Fruit fly (Drosophila melanogaster) whole organism, prepupa: ENCODE data around the gene mtm.

Experiments used
- Blimp-1 ChIP-seq: fragments of 200-800 bp; sonication (Bioruptor generic); optimal IDR thresholded peaks from 3 replicates; lab custom pipeline; 2017; ENCODE audit warnings: missing biosample characterization, missing genetic modification characterization, mild to moderate bottlenecking, moderate library complexity, missing genetic modification reagents
- CG10631 ChIP-seq: fragments of 200-800 bp; sonication (Bioruptor generic); optimal IDR thresholded peaks from 2 replicates; lab custom pipeline; 2016; ENCODE audit warnings: missing biosample characterization, missing genetic modification characterization
- CG10669 ChIP-seq: fragments of 200-800 bp; sonication (Bioruptor generic); optimal IDR thresholded peaks from 3 replicates; lab custom pipeline; 2018; ENCODE audit warnings: missing biosample characterization, mild to moderate bottlenecking, missing genetic modification characterization, moderate library complexity
- CG11294 ChIP-seq: fragments of 200-800 bp; sonication (Bioruptor generic); IDR thresholded peaks from 2 replicates; pipeline ENCODE4 v1.3.6; 2022; ENCODE audit warnings: missing biosample characterization, missing genetic modification characterization
- CG11762 ChIP-seq: fragments of 200-800 bp; sonication (Bioruptor generic); optimal IDR thresholded peaks from 3 replicates; lab custom pipeline; 2016; ENCODE audit warnings: missing biosample characterization, missing genetic modification characterization; ENCODE audit not compliant: insufficient read depth
- CG11902 ChIP-seq: fragments of 200-800 bp; sonication (Bioruptor generic); optimal IDR thresholded peaks from 3 replicates; lab custom pipeline; 2016; ENCODE audit warnings: missing biosample characterization, missing genetic modification characterization
- CG1621 ChIP-seq: fragments of 200-800 bp; sonication (Bioruptor generic); optimal IDR thresholded peaks from 3 replicates; lab custom pipeline; 2018; ENCODE audit warnings: missing biosample characterization, mild to moderate bottlenecking, missing genetic modification characterization
- CG16779 ChIP-seq: fragments of 200-800 bp; sonication (Bioruptor generic); optimal IDR thresholded peaks from 3 replicates; lab custom pipeline; 2017; ENCODE audit warnings: missing biosample characterization, mild to moderate bottlenecking, missing genetic modification characterization
- CG3032 ChIP-seq: fragments of 200-800 bp; optimal IDR thresholded peaks from 2 replicates; lab custom pipeline; 2019; ENCODE audit warnings: missing biosample characterization, mild to moderate bottlenecking, missing genetic modification characterization, moderate library complexity
- CG31627 ChIP-seq: fragments of 200-800 bp; sonication (Bioruptor generic); optimal IDR thresholded peaks from 3 replicates; lab custom pipeline; 2016; ENCODE audit warnings: missing biosample characterization, missing genetic modification characterization
- CG32006 ChIP-seq: fragments of 200-800 bp; sonication (Bioruptor generic); optimal IDR thresholded peaks from 3 replicates; lab custom pipeline; 2017; ENCODE audit warnings: missing biosample characterization, mild to moderate bottlenecking, missing genetic modification characterization
- CG34406 ChIP-seq: fragments of 200-800 bp; sonication (Bioruptor generic); optimal IDR thresholded peaks from 3 replicates; lab custom pipeline; 2016; ENCODE audit warnings: missing biosample characterization, missing genetic modification characterization
- CG3919 ChIP-seq: fragments of 200-800 bp; sonication (Bioruptor generic); optimal IDR thresholded peaks from 3 replicates; lab custom pipeline; 2016; ENCODE audit warnings: missing biosample characterization, missing genetic modification characterization
- CG4318 ChIP-seq: fragments of 200-800 bp; sonication (Bioruptor generic); optimal IDR thresholded peaks from 3 replicates; lab custom pipeline; 2017; ENCODE audit warnings: missing biosample characterization, mild to moderate bottlenecking, missing genetic modification characterization
- CG6163 ChIP-seq: fragments of 200-800 bp; sonication (Bioruptor generic); IDR thresholded peaks from 3 replicates; pipeline ENCODE4 v1.3.6; 2022; ENCODE audit warnings: missing biosample characterization, missing genetic modification characterization
- CG6276 ChIP-seq: fragments of 200-800 bp; sonication (Bioruptor generic); optimal IDR thresholded peaks from 2 replicates; lab custom pipeline; 2017; ENCODE audit warnings: missing biosample characterization, mild to moderate bottlenecking, missing genetic modification characterization
- CG7368 ChIP-seq: fragments of 200-800 bp; sonication (Bioruptor generic); optimal IDR thresholded peaks from 3 replicates; lab custom pipeline; 2016; ENCODE audit warnings: missing biosample characterization, missing genetic modification characterization
- CG8119 ChIP-seq: fragments of 200-800 bp; sonication (Bioruptor generic); IDR thresholded peaks from 3 replicates; pipeline ENCODE4 v1.3.6; 2022; ENCODE audit warnings: missing biosample characterization, missing genetic modification characterization
- CG8632 ChIP-seq: fragments of 200-800 bp; sonication (Bioruptor generic); optimal IDR thresholded peaks from 3 replicates; lab custom pipeline; 2016; ENCODE audit warnings: missing biosample characterization, missing genetic modification characterization
- Eip78C ChIP-seq: fragments of 200-800 bp; sonication (Bioruptor generic); peaks from one replicate; lab custom pipeline; 2016; ENCODE audit warnings: missing biosample characterization, missing genetic modification characterization
- Eip93F ChIP-seq: fragments of 200-800 bp; sonication (Bioruptor generic); optimal IDR thresholded peaks from 2 replicates; lab custom pipeline; 2016; ENCODE audit warnings: missing biosample characterization, mild to moderate bottlenecking, missing genetic modification characterization
- Ets21C ChIP-seq: fragments of 200-800 bp; sonication (Bioruptor generic); optimal IDR thresholded peaks from 3 replicates; lab custom pipeline; 2016; ENCODE audit warnings: missing biosample characterization, missing genetic modification characterization
- Ets96B ChIP-seq: fragments of 200-800 bp; optimal IDR thresholded peaks from 2 replicates; lab custom pipeline; 2019; ENCODE audit warnings: missing biosample characterization, mild to moderate bottlenecking, missing genetic modification characterization, moderate library complexity
- Gug ChIP-seq: fragments of 200-800 bp; sonication (Bioruptor generic); IDR thresholded peaks from 2 replicates; pipeline ENCODE4 v1.3.6; 2022; ENCODE audit warnings: missing biosample characterization, missing genetic modification characterization
- Hr38 ChIP-seq: sonication (Bioruptor generic); optimal IDR thresholded peaks from 2 replicates; lab custom pipeline; 2016; ENCODE audit warnings: missing biosample characterization, missing genetic modification characterization
- Lpt ChIP-seq: fragments of 200-800 bp; sonication (Bioruptor generic); optimal IDR thresholded peaks from 3 replicates; lab custom pipeline; 2016; ENCODE audit warnings: missing biosample characterization, missing genetic modification characterization
- Met ChIP-seq: fragments of 200-800 bp; sonication (Bioruptor generic); optimal IDR thresholded peaks from 3 replicates; lab custom pipeline; 2016; ENCODE audit warnings: missing biosample characterization, missing genetic modification characterization
- Smox ChIP-seq: fragments of 200-800 bp; sonication (Bioruptor generic); optimal IDR thresholded peaks from 3 replicates; lab custom pipeline; 2016; ENCODE audit warnings: missing biosample characterization, missing genetic modification characterization
- Sox102F ChIP-seq: fragments of 200-800 bp; sonication (Bioruptor generic); optimal IDR thresholded peaks from 2 replicates; lab custom pipeline; 2016; ENCODE audit warnings: missing biosample characterization, mild to moderate bottlenecking, missing genetic modification characterization
- Sox14 ChIP-seq: fragments of 200-800 bp; sonication (Bioruptor generic); optimal IDR thresholded peaks from 3 replicates; lab custom pipeline; 2016; ENCODE audit warnings: missing biosample characterization, missing genetic modification characterization
- achi ChIP-seq: fragments of 200-800 bp; sonication (Bioruptor generic); optimal IDR thresholded peaks from 3 replicates; lab custom pipeline; 2016; ENCODE audit warnings: missing biosample characterization, missing genetic modification characterization
- cyc ChIP-seq: fragments of 200-800 bp; sonication (Bioruptor generic); optimal IDR thresholded peaks from 3 replicates; lab custom pipeline; 2016; ENCODE audit warnings: missing biosample characterization, missing genetic modification characterization
- dsx ChIP-seq: fragments of 200-800 bp; optimal IDR thresholded peaks from 3 replicates; lab custom pipeline; 2019; ENCODE audit warnings: missing biosample characterization, mild to moderate bottlenecking, missing genetic modification characterization, moderate library complexity; ENCODE audit not compliant: poor library complexity, severe bottlenecking
- eg ChIP-seq: fragments of 200-800 bp; sonication (Bioruptor generic); IDR thresholded peaks from 3 replicates; pipeline ENCODE4 v1.3.6; 2022; ENCODE audit warnings: missing biosample characterization, missing genetic modification characterization
- esn ChIP-seq: fragments of 200-800 bp; sonication (Bioruptor generic); optimal IDR thresholded peaks from 2 replicates; lab custom pipeline; 2016; ENCODE audit warnings: missing biosample characterization, mild to moderate bottlenecking, missing genetic modification characterization, moderate library complexity
- fd59A ChIP-seq: fragments of 200-800 bp; sonication (Bioruptor generic); optimal IDR thresholded peaks from 2 replicates; lab custom pipeline; 2017; ENCODE audit warnings: missing biosample characterization, mild to moderate bottlenecking, missing genetic modification characterization, missing genetic modification reagents
- fkh ChIP-seq: fragments of 200-800 bp; sonication (Bioruptor generic); optimal IDR thresholded peaks from 3 replicates; lab custom pipeline; 2017; ENCODE audit warnings: missing biosample characterization, mild to moderate bottlenecking, missing genetic modification characterization, moderate library complexity
- lz ChIP-seq: fragments of 200-800 bp; sonication (Bioruptor generic); optimal IDR thresholded peaks from 3 replicates; lab custom pipeline; 2016; ENCODE audit warnings: missing biosample characterization, missing genetic modification characterization
- net ChIP-seq: fragments of 200-800 bp; sonication (Bioruptor generic); optimal IDR thresholded peaks from 3 replicates; lab custom pipeline; 2016; ENCODE audit warnings: missing biosample characterization, missing genetic modification characterization
- pdm3 ChIP-seq: fragments of 200-800 bp; sonication (Bioruptor generic); optimal IDR thresholded peaks from 3 replicates; lab custom pipeline; 2016; ENCODE audit warnings: missing biosample characterization, missing genetic modification characterization
- salr ChIP-seq, 2 experiments: fragments of 200-800 bp; sonication (Bioruptor generic); optimal IDR thresholded peaks; 3 replicates each; lab custom pipeline; 2016 to 2018; ENCODE audit warnings: missing biosample characterization in 2 of 2, missing genetic modification characterization in 2 of 2, mild to moderate bottlenecking in 1 of 2
- spab ChIP-seq: fragments of 200-800 bp; sonication (Bioruptor generic); optimal IDR thresholded peaks from 2 replicates; lab custom pipeline; 2017; ENCODE audit warnings: missing biosample characterization, mild to moderate bottlenecking, missing genetic modification characterization, missing genetic modification reagents
- ss ChIP-seq, 2 experiments: fragments of 200-800 bp; sonication (Bioruptor generic); optimal IDR thresholded peaks; 2 replicates in 1 of 2; 3 replicates in 1 of 2; lab custom pipeline; 2017 to 2018; ENCODE audit warnings: mild to moderate bottlenecking in 2 of 2, missing biosample characterization in 2 of 2, missing genetic modification characterization in 2 of 2, moderate library complexity in 1 of 2
- svp ChIP-seq: fragments of 200-800 bp; sonication (Bioruptor generic); peaks from one replicate; lab custom pipeline; 2016; ENCODE audit warnings: missing biosample characterization, missing genetic modification characterization
- vri ChIP-seq: fragments of 200-800 bp; sonication (Bioruptor generic); optimal IDR thresholded peaks from 3 replicates; lab custom pipeline; 2016; ENCODE audit warnings: missing biosample characterization, mild to moderate bottlenecking, missing genetic modification characterization

Gene mtm

dm6 chr2L:6073894-6074293 lies 37.1 kb upstream of the mtm start:
- TF ChIP-seq CG1621 (no peak), dsx (GFP tag; lab: Kevin White, UChicago) (no peak), CG8119 (no peak), CG6276 (GFP tag; lab: Kevin White, UChicago) (no peak), vri (GFP tag; lab: Kevin White, UChicago) (no peak), Gug (no peak), spab (GFP tag; lab: Kevin White, UChicago) (no peak), CG11902 (GFP tag; lab: Kevin White, UChicago) (no peak), CG6163 (no peak), CG16779 (tag; lab: Kevin White, UChicago) (no peak), pdm3 (GFP tag; lab: Kevin White, UChicago) (no peak), net (no peak), Ets21C (no peak)

- no peak for TF ChIP-seq Hr38
- TF ChIP-seq Blimp-1 (GFP tag; lab: Kevin White, UChicago) = no peak
- no peak for TF ChIP-seq Eip78C (GFP tag; lab: Kevin White, UChicago)
- TF ChIP-seq CG6276 (GFP tag; lab: Kevin White, UChicago) = no peak
- TF ChIP-seq ss (GFP tag; optimal IDR thresholded peaks at IDR 0.05; lab: Kevin White, UChicago) = no peak
- no peak for TF ChIP-seq CG11902 (GFP tag; lab: Kevin White, UChicago)
- no peak for TF ChIP-seq CG10631
- no peak for TF ChIP-seq Met (GFP tag; lab: Kevin White, UChicago)
- TF ChIP-seq Smox (GFP tag; lab: Kevin White, UChicago) = no peak
- no peak for TF ChIP-seq spab (GFP tag; lab: Kevin White, UChicago)
- no peak for TF ChIP-seq fd59A
- TF ChIP-seq fkh (GFP tag; lab: Kevin White, UChicago) = no peak
- TF ChIP-seq Sox14 = no peak
- TF ChIP-seq Ets21C = no peak
- TF ChIP-seq CG1621 = no peak
- no peak for TF ChIP-seq Sox102F (GFP tag; lab: Kevin White, UChicago)
Measured at dm6 chr2L:6072124-6072523, 35.3 kb upstream of the mtm start.

dm6 chr2L:6070656-6071231 lies 33.9 kb upstream of the mtm start, which contains the start of the genes CG9154 and Kr-h2:
Gene CG9154, minus strand, starts transcription at chr2L:6070686.
Gene Kr-h2, plus strand, starts transcription at chr2L:6070990.
- TF ChIP-seq Blimp-1 (GFP tag; lab: Kevin White, UChicago) = peak; percentile 27
- TF ChIP-seq CG31627 = peak; percentile 50
- no peak for TF ChIP-seq CG3919
- TF ChIP-seq eg (GFP tag; lab: Robert Waterston, UW) = peak; percentile 84
- TF ChIP-seq fkh (GFP tag; lab: Kevin White, UChicago) = peak; percentile 48
- peak; percentile 44 for TF ChIP-seq achi
- TF ChIP-seq Met (GFP tag; lab: Kevin White, UChicago) = peak; percentile 56
- no peak for TF ChIP-seq Eip93F (GFP tag; lab: Kevin White, UChicago)
- TF ChIP-seq salr (GFP tag; optimal IDR thresholded peaks at IDR 0.05; lab: Kevin White, UChicago) = no peak
- TF ChIP-seq Lpt = no peak
- TF ChIP-seq CG6276 (GFP tag; lab: Kevin White, UChicago) = peak; percentile 63
- TF ChIP-seq Sox14 = peak; percentile 57
- TF ChIP-seq net = no peak
- TF ChIP-seq CG3032 (tag; lab: Kevin White, UChicago) = peak; percentile 34
- TF ChIP-seq CG8119 = peak; percentile 64
- peak; percentile 32 for TF ChIP-seq CG8632 (GFP tag; lab: Kevin White, UChicago)
- TF ChIP-seq lz (GFP tag; lab: Kevin White, UChicago) = peak; percentile 48
- peak; percentile 68 for TF ChIP-seq esn (GFP tag; lab: Kevin White, UChicago)
- TF ChIP-seq CG11762 (GFP tag; lab: Kevin White, UChicago) = no peak
- TF ChIP-seq Eip78C (GFP tag; lab: Kevin White, UChicago) = peak; percentile 66
- no peak for TF ChIP-seq CG4318
- TF ChIP-seq CG6163 = 0 out of 3 replicates have a peak, but pooled peaks have one; percentile 26
- peak; percentile 29 for TF ChIP-seq Ets96B (tag; lab: Kevin White, UChicago)
- TF ChIP-seq CG16779 (tag; lab: Kevin White, UChicago) = no peak
- peak; percentile 45 for TF ChIP-seq CG34406 (GFP tag; lab: Kevin White, UChicago)
- TF ChIP-seq cyc = peak; percentile 39
- TF ChIP-seq CG10669 = no peak
- peak; percentile 54 for TF ChIP-seq CG32006 (GFP tag; lab: Kevin White, UChicago)
- 0 out of 2 replicates have a peak, but pooled peaks have one; percentile 34 for TF ChIP-seq CG11294 (GFP tag; lab: Robert Waterston, UW)
- peak; percentile 80 for TF ChIP-seq svp
- TF ChIP-seq CG7368 = peak; percentile 29
- TF ChIP-seq CG10631 = peak; percentile 26
- peak; percentile 14 for TF ChIP-seq dsx (GFP tag; lab: Kevin White, UChicago)
- TF ChIP-seq Gug = peak; percentile 59; the same call in 1 of the 2 replicates
